Worm (Caenorhabditis elegans) whole organism, early embryonic: ENCODE data around the gene gldi-10.

Experiments
- ama-1 ChIP-seq: fragments of 150-350 bp; optimal IDR thresholded peaks from 2 replicates; lab custom pipeline; 2014
- pes-1 ChIP-seq: fragments of 200-800 bp; sonication (Bioruptor generic); IDR thresholded peaks from 2 replicates; pipeline ENCODE4 v1.3.6; 2022; ENCODE audit warnings: missing genetic modification reagents, missing genetic modification characterization, missing compliant biosample characterization
- sea-1 ChIP-seq: fragments of 200-800 bp; sonication (Bioruptor generic); conservative IDR thresholded peaks from 2 replicates; pipeline ENCODE4 v1.3.6; 2022; ENCODE audit warnings: missing genetic modification characterization, missing compliant biosample characterization

ce11 chrIV:9150175-9150574 lies 51.1 kb downstream of the gldi-10 start, which contains the start of gene F23B2.7:
- TF ChIP-seq pes-1 (GFP tag; lab: Robert Waterston, UW) (no peak), ama-1 (no peak), sea-1 (GFP tag; lab: Robert Waterston, UW) (no peak)
